ENCODE assay signal across 1 fruit fly cellular context in genomic region chr3R:31404499-31405276, dm6.
A peak's percentile ranks its signal among the peaks of the same experiment; 100 is the strongest.
TF ChIP-seq lines count a peak whose summit lies in the region.

Gprk2 (plus strand) TSS chr3R:31405245.

TF ChIP-seq in whole organism, embryonic, 481 proteins besides CTCF, POLR2A, EP300 and RAD21 (continued from another document and continues in another):
- TF ChIP-seq CG11560 (tag; IDR thresholded peaks at IDR 0.05; lab: Robert Waterston, UW) (peak; percentile 95), CG2889 (GFP tag; IDR thresholded peaks at IDR 0.05; lab: Robert Waterston, UW) (peak; percentile 100), pum (GFP tag; optimal IDR thresholded peaks at IDR 0.05; lab: Kevin White, UChicago) (peak; percentile 100), CG2116 (GFP tag; optimal IDR thresholded peaks at IDR 0.05; lab: Kevin White, UChicago) (peak; percentile 94), Nf-YC (tag; optimal IDR thresholded peaks at IDR 0.05; lab: Kevin White, UChicago) (peak; percentile 88), CG18599 (GFP tag; optimal IDR thresholded peaks at IDR 0.05; lab: Kevin White, UChicago) (peak; percentile 100), MESR4 (GFP tag; optimal IDR thresholded peaks at IDR 0.05; lab: Kevin White, UChicago) (peak; percentile 98), H15 (GFP tag; IDR thresholded peaks at IDR 0.05; lab: Robert Waterston, UW) (peak; percentile 100), CG33213 (GFP tag; optimal IDR thresholded peaks at IDR 0.05; lab: Kevin White, UChicago) (peak; percentile 100), CG17612 (GFP tag; IDR thresholded peaks at IDR 0.05; lab: Robert Waterston, UW) (peak; percentile 100), cas (GFP tag; IDR thresholded peaks at IDR 0.05; lab: Robert Waterston, UW) (peak; percentile 100), toy (GFP tag; IDR thresholded peaks at IDR 0.05; lab: Robert Waterston, UW) (peak; percentile 99), eve (GFP tag; optimal IDR thresholded peaks at IDR 0.05; lab: Kevin White, UChicago) (no peak), crol (GFP tag; IDR thresholded peaks at IDR 0.05; lab: Robert Waterston, UW) (peak; percentile 93), gsb-n (tag; optimal IDR thresholded peaks at IDR 0.05; lab: Kevin White, UChicago) (peak; percentile 100), stwl (tag; optimal IDR thresholded peaks at IDR 0.05; lab: Kevin White, UChicago) (peak; percentile 81), bab2 (GFP tag; optimal IDR thresholded peaks at IDR 0.05; lab: Kevin White, UChicago) (peak; percentile 100), wdn (GFP tag; IDR thresholded peaks at IDR 0.05; lab: Robert Waterston, UW) (peak; percentile 100), btn (GFP tag; optimal IDR thresholded peaks at IDR 0.05; lab: Kevin White, UChicago) (peak; percentile 100), NC2α (GFP tag; optimal IDR thresholded peaks at IDR 0.05; lab: Kevin White, UChicago) (peak; percentile 100), al (GFP tag; IDR thresholded peaks at IDR 0.05; lab: Robert Waterston, UW) (peak; percentile 100), Sin3A (optimal IDR thresholded peaks at IDR 0.05; lab: Kevin White, UChicago) (peak; percentile 89), Elba2 (GFP tag; optimal IDR thresholded peaks at IDR 0.05; lab: Kevin White, UChicago) (peak; percentile 86), CG4328 (GFP tag; optimal IDR thresholded peaks at IDR 0.05; lab: Kevin White, UChicago) (peak; percentile 80), Side (GFP tag; optimal IDR thresholded peaks at IDR 0.05; lab: Kevin White, UChicago) (peak; percentile 100), CrebB (tag; optimal IDR thresholded peaks at IDR 0.05; lab: Kevin White, UChicago) (peak; percentile 100), CG6272 (GFP tag; IDR thresholded peaks at IDR 0.05; lab: Robert Waterston, UW) (peak; percentile 99), CG14860 (GFP tag; IDR thresholded peaks at IDR 0.05; lab: Robert Waterston, UW; ENCODE audit: partially characterized antibody) (no peak), E2f1 (GFP tag; IDR thresholded peaks at IDR 0.05; lab: Robert Waterston, UW) (peak; percentile 100), dmrt11E (tag; optimal IDR thresholded peaks at IDR 0.05; lab: Kevin White, UChicago) (peak; percentile 99), corto (GFP tag; optimal IDR thresholded peaks at IDR 0.05; lab: Kevin White, UChicago) (peak; percentile 100), Hmx (GFP tag; optimal IDR thresholded peaks at IDR 0.05; lab: Kevin White, UChicago) (peak; percentile 98), CG11085 (GFP tag; IDR thresholded peaks at IDR 0.05; lab: Robert Waterston, UW) (peak; percentile 100), ftz-f1 (GFP tag; optimal IDR thresholded peaks at IDR 0.05; lab: Kevin White, UChicago) (peak; percentile 99), nmo (GFP tag; optimal IDR thresholded peaks at IDR 0.05; lab: Kevin White, UChicago) (peak; percentile 100), Adf1 (GFP tag; IDR thresholded peaks at IDR 0.05; lab: Robert Waterston, UW) (peak; percentile 95), CG4360 (GFP tag; IDR thresholded peaks at IDR 0.05; lab: Robert Waterston, UW) (peak; percentile 96), luna (GFP tag; optimal IDR thresholded peaks at IDR 0.05; lab: Kevin White, UChicago) (peak; percentile 100), unpg (GFP tag; optimal IDR thresholded peaks at IDR 0.05; lab: Kevin White, UChicago) (peak; percentile 100), jigr1 (GFP tag; IDR thresholded peaks at IDR 0.05; lab: Robert Waterston, UW) (peak; percentile 99), hbn (GFP tag; IDR thresholded peaks at IDR 0.05; lab: Robert Waterston, UW; ENCODE audit: partially characterized antibody) (0 out of 2 replicates have a peak, but pooled peaks have one; percentile 18), CG32772 (GFP tag; IDR thresholded peaks at IDR 0.05; lab: Robert Waterston, UW) (peak; percentile 100), fd96Cb (tag; optimal IDR thresholded peaks at IDR 0.05; lab: Kevin White, UChicago) (peak; percentile 100), CG3838 (GFP tag; optimal IDR thresholded peaks at IDR 0.05; lab: Kevin White, UChicago) (peak; percentile 99), lbe (GFP tag; optimal IDR thresholded peaks at IDR 0.05; lab: Kevin White, UChicago) (peak; percentile 99), HmgZ (tag; optimal IDR thresholded peaks at IDR 0.05; lab: Kevin White, UChicago) (peak; percentile 100), CG2129 (GFP tag; IDR thresholded peaks at IDR 0.05; lab: Robert Waterston, UW; ENCODE audit: partially characterized antibody) (no peak), Eip74EF (GFP tag; optimal IDR thresholded peaks at IDR 0.05; lab: Kevin White, UChicago) (peak in 1 of 2 experiments; percentile 100), sna (GFP tag; IDR thresholded peaks at IDR 0.05; lab: Robert Waterston, UW; ENCODE audit: partially characterized antibody) (no peak), Aef1 (GFP tag; IDR thresholded peaks at IDR 0.05; lab: Robert Waterston, UW) (peak; percentile 100), Dfd (GFP tag; optimal IDR thresholded peaks at IDR 0.05; lab: Kevin White, UChicago) (no peak), her (GFP tag; optimal IDR thresholded peaks at IDR 0.05; lab: Kevin White, UChicago) (peak; percentile 99), CG15479 (GFP tag; optimal IDR thresholded peaks at IDR 0.05; lab: Kevin White, UChicago) (peak; percentile 35), H2.0 (GFP tag; IDR thresholded peaks at IDR 0.05; lab: Robert Waterston, UW) (peak; percentile 100), Dll (GFP tag; IDR thresholded peaks at IDR 0.05; lab: Robert Waterston, UW; ENCODE audit: partially characterized antibody) (0 out of 4 replicates have a peak, but pooled peaks have one; percentile 23), CG16779 (GFP tag; IDR thresholded peaks at IDR 0.05; lab: Robert Waterston, UW) (peak; percentile 100), Dp (GFP tag; optimal IDR thresholded peaks at IDR 0.05; lab: Kevin White, UChicago) (peak; percentile 54), slou (GFP tag; optimal IDR thresholded peaks at IDR 0.05; lab: Kevin White, UChicago) (peak; percentile 99), Stat92E (GFP tag; optimal IDR thresholded peaks at IDR 0.05; lab: Kevin White, UChicago) (peak in 1 of 3 experiments; percentile 98), Sox102F (GFP tag; optimal IDR thresholded peaks at IDR 0.05; lab: Kevin White, UChicago) (peak; percentile 100), chinmo (GFP tag; IDR thresholded peaks at IDR 0.05; lab: Robert Waterston, UW; ENCODE audit: partially characterized antibody) (no peak), CG18476 (GFP tag; optimal IDR thresholded peaks at IDR 0.05; lab: Kevin White, UChicago) (peak; percentile 100), jing (GFP tag; optimal IDR thresholded peaks at IDR 0.05; lab: Kevin White, UChicago) (peak; percentile 100), dmrt99B (tag; optimal IDR thresholded peaks at IDR 0.05; lab: Kevin White, UChicago) (peak; percentile 100), CG10431 (GFP tag; optimal IDR thresholded peaks at IDR 0.05; lab: Kevin White, UChicago) (peak; percentile 97), CG34376 (GFP tag; optimal IDR thresholded peaks at IDR 0.05; lab: Kevin White, UChicago) (peak; percentile 98), CG17361 (GFP tag; IDR thresholded peaks at IDR 0.05; lab: Robert Waterston, UW) (peak; percentile 100), CG18011 (GFP tag; optimal IDR thresholded peaks at IDR 0.05; lab: Kevin White, UChicago) (peak; percentile 94), CG17802 (tag; optimal IDR thresholded peaks at IDR 0.05; lab: Kevin White, UChicago) (peak; percentile 95), CG10147 (GFP tag; optimal IDR thresholded peaks at IDR 0.05; lab: Kevin White, UChicago) (peak; percentile 100), vfl (GFP tag; optimal IDR thresholded peaks at IDR 0.05; lab: Kevin White, UChicago) (peak; percentile 100), Ada2b (GFP tag; IDR thresholded peaks at IDR 0.05; lab: Robert Waterston, UW) (peak; percentile 100), CG3163 (GFP tag; optimal IDR thresholded peaks at IDR 0.05; lab: Kevin White, UChicago) (peak; percentile 97), Mrtf (GFP tag; IDR thresholded peaks at IDR 0.05; lab: Robert Waterston, UW) (peak; percentile 100), CG42726 (GFP tag; IDR thresholded peaks at IDR 0.05; lab: Robert Waterston, UW; ENCODE audit: partially characterized antibody) (no peak), CG12942 (GFP tag; optimal IDR thresholded peaks at IDR 0.05; lab: Kevin White, UChicago) (peak; percentile 100), cwo (GFP tag; optimal IDR thresholded peaks at IDR 0.05; lab: Kevin White, UChicago) (peak; percentile 99), B-H1 (GFP tag; IDR thresholded peaks at IDR 0.05; lab: Robert Waterston, UW) (peak; percentile 100), Rx (GFP tag; IDR thresholded peaks at IDR 0.05; lab: Robert Waterston, UW) (peak; percentile 100), CG13624 (GFP tag; optimal IDR thresholded peaks at IDR 0.05; lab: Kevin White, UChicago) (peak; percentile 100), CG11093 (GFP tag; IDR thresholded peaks at IDR 0.05; lab: Robert Waterston, UW) (peak; percentile 99), ci (GFP tag; IDR thresholded peaks at IDR 0.05; lab: Robert Waterston, UW) (peak; percentile 100), Deaf1 (tag; optimal IDR thresholded peaks at IDR 0.05; lab: Kevin White, UChicago) (peak; percentile 92), sug (tag; optimal IDR thresholded peaks at IDR 0.05; lab: Kevin White, UChicago) (peak; percentile 97), sc (optimal IDR thresholded peaks at IDR 0.05; lab: Kevin White, UChicago) (no peak), sc (GFP tag; optimal IDR thresholded peaks at IDR 0.05; lab: Kevin White, UChicago) (peak; percentile 100), org-1 (GFP tag; optimal IDR thresholded peaks at IDR 0.05; lab: Kevin White, UChicago) (peak; percentile 100), CG33557 (GFP tag; optimal IDR thresholded peaks at IDR 0.05; lab: Kevin White, UChicago) (peak; percentile 96), CG3726 (GFP tag; IDR thresholded peaks at IDR 0.05; lab: Robert Waterston, UW) (peak; percentile 100), Nf-YB (GFP tag; optimal IDR thresholded peaks at IDR 0.05; lab: Kevin White, UChicago) (peak; percentile 93), cato (GFP tag; optimal IDR thresholded peaks at IDR 0.05; lab: Kevin White, UChicago; ENCODE audit: borderline replicate concordance) (peak; percentile 100), onecut (GFP tag; IDR thresholded peaks at IDR 0.05; lab: Robert Waterston, UW) (peak; percentile 99), fu2 (GFP tag; optimal IDR thresholded peaks at IDR 0.05; lab: Kevin White, UChicago) (peak; percentile 100), disco-r (GFP tag; optimal IDR thresholded peaks at IDR 0.05; lab: Kevin White, UChicago) (peak; percentile 100), Hr78 (GFP tag; optimal IDR thresholded peaks at IDR 0.05; lab: Kevin White, UChicago) (peak in 1 of 2 experiments; percentile 97), CG6813 (GFP tag; optimal IDR thresholded peaks at IDR 0.05; lab: Kevin White, UChicago) (peak; percentile 100), ara (GFP tag; IDR thresholded peaks at IDR 0.05; lab: Robert Waterston, UW) (peak; percentile 100), CG32767 (GFP tag; IDR thresholded peaks at IDR 0.05; lab: Robert Waterston, UW) (peak; percentile 100), Antp (GFP tag; optimal IDR thresholded peaks at IDR 0.05; lab: Kevin White, UChicago) (peak; percentile 100), Hmr (GFP tag; optimal IDR thresholded peaks at IDR 0.05; lab: Kevin White, UChicago) (peak; percentile 100), C15 (GFP tag; IDR thresholded peaks at IDR 0.05; lab: Robert Waterston, UW) (peak; percentile 100), unc-4 (GFP tag; IDR thresholded peaks at IDR 0.05; lab: Robert Waterston, UW; ENCODE audit: partially characterized antibody) (no peak), nau (GFP tag; optimal IDR thresholded peaks at IDR 0.05; lab: Kevin White, UChicago) (peak; percentile 100), CG3407 (GFP tag; optimal IDR thresholded peaks at IDR 0.05; lab: Kevin White, UChicago) (peak; percentile 99), schlank (tag; optimal IDR thresholded peaks at IDR 0.05; lab: Kevin White, UChicago) (peak; percentile 99), CG9932 (GFP tag; IDR thresholded peaks at IDR 0.05; lab: Robert Waterston, UW) (peak; percentile 100), Neu2 (GFP tag; optimal IDR thresholded peaks at IDR 0.05; lab: Kevin White, UChicago; ENCODE audit: borderline replicate concordance) (peak; percentile 98), dm (GFP tag; optimal IDR thresholded peaks at IDR 0.05; lab: Kevin White, UChicago) (peak; percentile 100), Chrac-16 (GFP tag; optimal IDR thresholded peaks at IDR 0.05; lab: Kevin White, UChicago) (peak; percentile 100), CG11398 (GFP tag; optimal IDR thresholded peaks at IDR 0.05; lab: Kevin White, UChicago) (peak; percentile 100), sisA (GFP tag; IDR thresholded peaks at IDR 0.05; lab: Robert Waterston, UW) (peak; percentile 100), tup (GFP tag; optimal IDR thresholded peaks at IDR 0.05; lab: Kevin White, UChicago) (peak; percentile 100), bcd (GFP tag; optimal IDR thresholded peaks at IDR 0.05; lab: Kevin White, UChicago) (peak; percentile 100), stc (GFP tag; IDR thresholded peaks at IDR 0.05; lab: Robert Waterston, UW) (peak; percentile 100), CG17829 (tag; optimal IDR thresholded peaks at IDR 0.05; lab: Kevin White, UChicago) (peak; percentile 100), Awh (GFP tag; IDR thresholded peaks at IDR 0.05; lab: Robert Waterston, UW) (peak; percentile 100), CG11456 (GFP tag; IDR thresholded peaks at IDR 0.05; lab: Robert Waterston, UW) (peak; percentile 100), CoRest (tag; optimal IDR thresholded peaks at IDR 0.05; lab: Kevin White, UChicago) (peak; percentile 100), br (optimal IDR thresholded peaks at IDR 0.05; lab: Kevin White, UChicago) (no peak), CG10543 (GFP tag; optimal IDR thresholded peaks at IDR 0.05; lab: Kevin White, UChicago) (peak; percentile 62), CG4820 (GFP tag; optimal IDR thresholded peaks at IDR 0.05; lab: Kevin White, UChicago) (peak; percentile 99), CG2678 (tag; optimal IDR thresholded peaks at IDR 0.05; lab: Kevin White, UChicago) (peak; percentile 100), CG9876 (GFP tag; optimal IDR thresholded peaks at IDR 0.05; lab: Kevin White, UChicago) (peak; percentile 99), ham (GFP tag; IDR thresholded peaks at IDR 0.05; lab: Robert Waterston, UW) (peak; percentile 99), lov (optimal IDR thresholded peaks at IDR 0.05; lab: Kevin White, UChicago) (no peak), lov (GFP tag; IDR thresholded peaks at IDR 0.05; lab: Robert Waterston, UW) (peak; percentile 100), fd3F (GFP tag; optimal IDR thresholded peaks at IDR 0.05; lab: Kevin White, UChicago) (peak; percentile 100), CG10979 (tag; optimal IDR thresholded peaks at IDR 0.05; lab: Kevin White, UChicago) (peak; percentile 100), CG12391 (tag; optimal IDR thresholded peaks at IDR 0.05; lab: Kevin White, UChicago) (peak; percentile 100), CG6654 (GFP tag; optimal IDR thresholded peaks at IDR 0.05; lab: Kevin White, UChicago) (peak; percentile 96)
